Fruit fly (Drosophila melanogaster): Measurements from ENCODE around the gene inaF-D.

inaF-D gene

DNA sequence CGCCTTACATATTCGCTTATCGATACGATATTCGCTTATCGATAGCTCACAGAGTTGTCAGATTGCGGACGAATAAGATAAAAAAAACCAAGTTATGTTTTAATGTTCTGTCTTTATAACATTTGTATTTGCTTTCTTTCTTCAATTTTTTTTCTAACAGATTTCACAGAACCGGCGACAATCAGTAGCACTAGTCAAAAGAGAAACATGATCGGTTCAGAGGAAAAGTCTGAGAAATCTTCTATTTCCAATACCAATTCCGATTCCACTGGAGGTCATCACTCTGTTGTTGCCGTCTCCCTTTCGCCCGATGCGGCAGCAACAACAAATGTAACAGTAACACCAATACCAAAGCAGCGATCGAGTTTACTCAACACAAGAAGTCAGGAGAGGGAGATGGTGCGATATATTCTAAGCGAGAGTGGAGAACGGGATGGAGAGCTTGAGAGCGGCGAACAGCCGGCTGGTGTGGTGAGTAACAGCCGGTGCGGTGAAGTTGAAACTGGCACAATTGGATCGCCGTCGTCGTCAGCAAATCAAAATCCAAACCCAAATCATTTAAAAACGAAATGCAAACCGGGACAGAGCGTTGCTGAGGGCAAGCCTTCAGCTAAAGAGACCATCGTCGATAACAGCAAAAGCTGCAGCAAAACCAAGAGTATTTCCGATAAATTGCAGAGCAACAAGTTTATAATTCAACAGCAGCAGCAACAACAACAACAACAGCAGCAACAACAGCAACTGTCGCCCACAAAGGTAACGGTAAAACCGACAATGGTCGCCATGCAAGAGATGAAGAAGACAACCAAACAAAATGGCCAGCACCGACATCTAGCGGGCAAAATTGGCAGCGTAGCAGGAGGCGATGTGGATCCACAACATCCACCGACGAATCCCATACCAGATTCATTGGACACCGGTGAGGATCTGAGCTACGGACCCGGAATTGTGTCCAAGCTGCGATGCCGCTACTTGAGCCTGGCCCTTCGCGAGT lies 47.0 kb downstream of the inaF-D start (continued):
- TF ChIP-seq Bgb (GFP tag; IDR thresholded peaks at IDR 0.05; ENCODE audit: partially characterized antibody): peak; percentile 20; the same call in 1 of the 2 replicates
- peak; percentile 39 for TF ChIP-seq Asciz (GFP tag; optimal IDR thresholded peaks at IDR 0.05)
- TF ChIP-seq CG17186 (GFP tag; optimal IDR thresholded peaks at IDR 0.05): no peak
- TF ChIP-seq Taf1 (GFP tag; IDR thresholded peaks at IDR 0.05): no peak
- peak; percentile 63; the same call in 2 of the 3 replicates for TF ChIP-seq Dbx (GFP tag; IDR thresholded peaks at IDR 0.05)
- no peak for TF ChIP-seq Opbp (GFP tag; IDR thresholded peaks at IDR 0.05; ENCODE audit: partially characterized antibody)
- peak; percentile 31 for TF ChIP-seq pb (GFP tag; optimal IDR thresholded peaks at IDR 0.05)
- TF ChIP-seq CG10267 (tag; optimal IDR thresholded peaks at IDR 0.05): peak; percentile 65
- TF ChIP-seq MBD-R2 (GFP tag; IDR thresholded peaks at IDR 0.05): peak; percentile 47; the same call in 1 of the 2 replicates
- TF ChIP-seq CG11695 (GFP tag; IDR thresholded peaks at IDR 0.05): 0 out of 3 replicates have a peak, but pooled peaks have one; percentile 28
- peak in 1 of 2 experiments; percentile 99 for TF ChIP-seq Hr78 (GFP tag; optimal IDR thresholded peaks at IDR 0.05)
- TF ChIP-seq trem (tag; optimal IDR thresholded peaks at IDR 0.05): peak; percentile 38
- peak; percentile 69 for TF ChIP-seq Jarid2 (GFP tag; optimal IDR thresholded peaks at IDR 0.05)
- peak; percentile 19; the same call in 1 of the 3 replicates for TF ChIP-seq tgo (GFP tag; IDR thresholded peaks at IDR 0.05)
- TF ChIP-seq CG12391 (tag; optimal IDR thresholded peaks at IDR 0.05): peak; percentile 75
- no peak for TF ChIP-seq fru (optimal IDR thresholded peaks at IDR 0.05)
- TF ChIP-seq ranshi (GFP tag; IDR thresholded peaks at IDR 0.05): peak; percentile 40; the same call in 1 of the 2 replicates
- peak; percentile 35 for TF ChIP-seq Fer2 (tag; optimal IDR thresholded peaks at IDR 0.05)
- peak; percentile 36 for TF ChIP-seq bcd (GFP tag; optimal IDR thresholded peaks at IDR 0.05)
- 0 out of 3 replicates have a peak, but pooled peaks have one; percentile 15 for TF ChIP-seq CG11560 (tag; IDR thresholded peaks at IDR 0.05)
- TF ChIP-seq CG9437 (GFP tag; optimal IDR thresholded peaks at IDR 0.05): no peak
- TF ChIP-seq Hsf (GFP tag; optimal IDR thresholded peaks at IDR 0.05): peak; percentile 53
- TF ChIP-seq CG8478 (optimal IDR thresholded peaks at IDR 0.05): peak; percentile 75
- TF ChIP-seq kah (GFP tag; optimal IDR thresholded peaks at IDR 0.05): peak; percentile 2
- TF ChIP-seq ham (GFP tag; IDR thresholded peaks at IDR 0.05): no peak
- peak; percentile 69 for TF ChIP-seq Antp (GFP tag; optimal IDR thresholded peaks at IDR 0.05)
- TF ChIP-seq CG16863 (GFP tag; optimal IDR thresholded peaks at IDR 0.05): peak; percentile 55
- TF ChIP-seq slou (GFP tag; optimal IDR thresholded peaks at IDR 0.05): peak; percentile 13
- TF ChIP-seq Ets97D (GFP tag; optimal IDR thresholded peaks at IDR 0.05): peak; percentile 57
- TF ChIP-seq Chrac-16 (GFP tag; optimal IDR thresholded peaks at IDR 0.05): peak; percentile 60
- TF ChIP-seq CG10321 (GFP tag; IDR thresholded peaks at IDR 0.05): peak; percentile 85
- TF ChIP-seq CG32767 (GFP tag; IDR thresholded peaks at IDR 0.05): no peak
- peak; percentile 79 for TF ChIP-seq zfh2 (GFP tag; optimal IDR thresholded peaks at IDR 0.05)
- no peak for TF ChIP-seq org-1 (GFP tag; optimal IDR thresholded peaks at IDR 0.05)
- no peak for TF ChIP-seq zen2 (GFP tag; IDR thresholded peaks at IDR 0.05; ENCODE audit: partially characterized antibody)
- TF ChIP-seq HLH54F (GFP tag; optimal IDR thresholded peaks at IDR 0.05): peak; percentile 70
- TF ChIP-seq E2f1 (GFP tag; IDR thresholded peaks at IDR 0.05): 0 out of 2 replicates have a peak, but pooled peaks have one; percentile 33
- TF ChIP-seq pum (GFP tag; optimal IDR thresholded peaks at IDR 0.05): peak; percentile 62
- peak; percentile 49 for TF ChIP-seq crc (GFP tag; optimal IDR thresholded peaks at IDR 0.05)
- no peak for TF ChIP-seq disco-r (GFP tag; optimal IDR thresholded peaks at IDR 0.05)
- TF ChIP-seq D19B (GFP tag; optimal IDR thresholded peaks at IDR 0.05): peak; percentile 59
- peak; percentile 67; the same call in 1 of the 2 replicates for TF ChIP-seq unc-4 (GFP tag; IDR thresholded peaks at IDR 0.05; ENCODE audit: partially characterized antibody)
- TF ChIP-seq Tbp (GFP tag; optimal IDR thresholded peaks at IDR 0.05): no peak
- peak; percentile 74 for TF ChIP-seq Dip3 (GFP tag; optimal IDR thresholded peaks at IDR 0.05)
- peak; percentile 77 to 85 for TF ChIP-seq Trl (optimal IDR thresholded peaks at IDR 0.05)
- TF ChIP-seq Trl (GFP tag; optimal IDR thresholded peaks at IDR 0.05): peak; percentile 76
- peak; percentile 25; the same call in 1 of the 3 replicates for TF ChIP-seq vnd (GFP tag; IDR thresholded peaks at IDR 0.05; ENCODE audit: partially characterized antibody)
- peak; percentile 46; the same call in 1 of the 2 replicates for TF ChIP-seq hbn (GFP tag; IDR thresholded peaks at IDR 0.05; ENCODE audit: partially characterized antibody)

All from whole organism, embryonic.